Fruit fly (Drosophila melanogaster) whole organism, embryonic: Measurements from ENCODE around the gene Spn88Eb.

Experiments used
- Antp ChIP-seq: fragments of 200-800 bp; sonication (Bioruptor generic); optimal IDR thresholded peaks from 3 replicates; lab custom pipeline; 2016; ENCODE audit warnings: missing biosample characterization, missing genetic modification characterization
- BEAF-32 ChIP-seq: fragments of 200-800 bp; sonication (Bioruptor generic); optimal IDR thresholded peaks from 3 replicates; lab custom pipeline; 2017; ENCODE audit warnings: missing biosample characterization, missing genetic modification characterization, mild to moderate bottlenecking, moderate library complexity, missing genetic modification reagents
- CG10431 ChIP-seq: fragments of 200-800 bp; sonication (Bioruptor generic); optimal IDR thresholded peaks from 3 replicates; lab custom pipeline; 2018; ENCODE audit warnings: missing biosample characterization, mild to moderate bottlenecking, missing genetic modification characterization
- CG11093 ChIP-seq: fragments of 200-800 bp; sonication (Bioruptor generic); IDR thresholded peaks from 3 replicates; pipeline ENCODE4 v1.3.6; 2022; ENCODE audit warnings: missing biosample characterization, missing genetic modification characterization
- CG11723 ChIP-seq: fragments of 200-800 bp; sonication (Bioruptor generic); optimal IDR thresholded peaks from 2 replicates; lab custom pipeline; 2017; ENCODE audit warnings: missing biosample characterization, mild to moderate bottlenecking, missing genetic modification characterization
- CG12769 ChIP-seq: fragments of 200-800 bp; sonication (Bioruptor generic); optimal IDR thresholded peaks from 2 replicates; lab custom pipeline; 2019; ENCODE audit warnings: missing biosample characterization, mild to moderate bottlenecking, missing genetic modification characterization, moderate library complexity
- CG12942 ChIP-seq: fragments of 200-800 bp; sonication (Bioruptor generic); optimal IDR thresholded peaks from 3 replicates; lab custom pipeline; 2016; ENCODE audit warnings: missing biosample characterization, missing genetic modification characterization
- CG13123 ChIP-seq: fragments of 200-800 bp; sonication (Bioruptor generic); optimal IDR thresholded peaks from 2 replicates; lab custom pipeline; 2016; ENCODE audit warnings: missing biosample characterization, missing genetic modification characterization
- CG15479 ChIP-seq: fragments of 200-800 bp; sonication (Bioruptor generic); optimal IDR thresholded peaks from 3 replicates; lab custom pipeline; 2019; ENCODE audit warnings: missing biosample characterization, mild to moderate bottlenecking, missing genetic modification characterization, moderate library complexity
- CG1647 ChIP-seq: fragments of 200-800 bp; sonication (Bioruptor generic); optimal IDR thresholded peaks from 3 replicates; lab custom pipeline; 2016; ENCODE audit warnings: missing biosample characterization, missing genetic modification characterization
- CG17328 ChIP-seq: fragments of 200-800 bp; sonication (Bioruptor generic); IDR thresholded peaks from 2 replicates; pipeline ENCODE4 v1.3.6; 2022; ENCODE audit warnings: missing biosample characterization, missing genetic modification characterization
- CG17359 ChIP-seq: fragments of 200-800 bp; sonication (Bioruptor generic); optimal IDR thresholded peaks from 3 replicates; lab custom pipeline; 2018; ENCODE audit warnings: missing biosample characterization, mild to moderate bottlenecking, missing genetic modification characterization, moderate library complexity
- CG17802 ChIP-seq: fragments of 200-800 bp; sonication (Bioruptor generic); optimal IDR thresholded peaks from 2 replicates; lab custom pipeline; 2018; ENCODE audit warnings: missing biosample characterization, mild to moderate bottlenecking, missing genetic modification characterization, moderate library complexity
- CG18262 ChIP-seq: fragments of 200-800 bp; optimal IDR thresholded peaks from 3 replicates; lab custom pipeline; 2019; ENCODE audit warnings: missing biosample characterization, mild to moderate bottlenecking, missing genetic modification characterization, moderate library complexity
- CG2199 ChIP-seq: fragments of 200-800 bp; sonication (Bioruptor generic); IDR thresholded peaks from 3 replicates; pipeline ENCODE4 v1.3.6; 2022; ENCODE audit warnings: missing biosample characterization, missing genetic modification characterization
- CG30403 ChIP-seq: fragments of 200-800 bp; sonication (Bioruptor generic); optimal IDR thresholded peaks from 3 replicates; lab custom pipeline; 2016; ENCODE audit warnings: missing biosample characterization, missing genetic modification characterization
- CG3065 ChIP-seq: fragments of 200-800 bp; sonication (Bioruptor generic); optimal IDR thresholded peaks from 2 replicates; lab custom pipeline; 2016; ENCODE audit warnings: missing biosample characterization, missing genetic modification characterization
- CG34376 ChIP-seq: fragments of 200-800 bp; sonication (Bioruptor generic); optimal IDR thresholded peaks from 2 replicates; lab custom pipeline; 2018; ENCODE audit warnings: missing biosample characterization, mild to moderate bottlenecking, missing genetic modification characterization
- CG3995 ChIP-seq: fragments of 200-800 bp; sonication (Bioruptor generic); optimal IDR thresholded peaks from 3 replicates; lab custom pipeline; 2016; ENCODE audit warnings: missing biosample characterization, missing genetic modification characterization
- CG7786 ChIP-seq: fragments of 200-800 bp; sonication (Bioruptor generic); optimal IDR thresholded peaks from 2 replicates; lab custom pipeline; 2016; ENCODE audit warnings: missing biosample characterization, missing genetic modification characterization
- CG8924 ChIP-seq: fragments of 200-800 bp; optimal IDR thresholded peaks from 3 replicates; lab custom pipeline; 2019; ENCODE audit warnings: missing biosample characterization, mild to moderate bottlenecking, missing genetic modification characterization, moderate library complexity
- Fer1 ChIP-seq: fragments of 200-800 bp; sonication (Bioruptor generic); optimal IDR thresholded peaks from 2 replicates; lab custom pipeline; 2017; ENCODE audit warnings: missing biosample characterization, mild to moderate bottlenecking, missing genetic modification characterization
- HLHmδ ChIP-seq: fragments of 200-800 bp; sonication (Bioruptor generic); optimal IDR thresholded peaks from 2 replicates; lab custom pipeline; 2018; ENCODE audit warnings: missing biosample characterization, mild to moderate bottlenecking, missing genetic modification characterization, moderate library complexity
- Hr51 ChIP-seq, 2 experiments: fragments of 200-800 bp; sonication (Bioruptor generic); optimal IDR thresholded peaks; 2 replicates in 1 of 2; 3 replicates in 1 of 2; lab custom pipeline; 2016 to 2018; ENCODE audit warnings: missing biosample characterization in 2 of 2, missing genetic modification characterization in 2 of 2, mild to moderate bottlenecking in 1 of 2, moderate library complexity in 1 of 2
- NC2α ChIP-seq: fragments of 200-800 bp; sonication (Bioruptor generic); optimal IDR thresholded peaks from 2 replicates; lab custom pipeline; 2016; ENCODE audit warnings: missing biosample characterization, missing genetic modification characterization
- Nf-YB ChIP-seq: fragments of 200-800 bp; sonication (Bioruptor generic); optimal IDR thresholded peaks from 3 replicates; lab custom pipeline; 2019; ENCODE audit warnings: missing biosample characterization, mild to moderate bottlenecking, missing genetic modification characterization, moderate library complexity
- Oli ChIP-seq: fragments of 200-800 bp; sonication (Bioruptor generic); optimal IDR thresholded peaks from 2 replicates; lab custom pipeline; 2018; ENCODE audit warnings: missing biosample characterization, mild to moderate bottlenecking, missing genetic modification characterization, moderate library complexity
- Ptx1 ChIP-seq: fragments of 200-800 bp; sonication (Bioruptor generic); IDR thresholded peaks from 2 replicates; pipeline ENCODE4 v1.3.6; 2022; ENCODE audit warnings: missing biosample characterization, missing genetic modification characterization
- abd-A ChIP-seq: fragments of 200-800 bp; sonication (Bioruptor generic); optimal IDR thresholded peaks from 3 replicates; lab custom pipeline; 2019; ENCODE audit warnings: missing biosample characterization, mild to moderate bottlenecking, missing genetic modification characterization, moderate library complexity
- bab2 ChIP-seq: fragments of 200-800 bp; sonication (Bioruptor generic); optimal IDR thresholded peaks from 2 replicates; lab custom pipeline; 2016; ENCODE audit warnings: missing biosample characterization, missing genetic modification characterization
- bsh ChIP-seq, 2 experiments: fragments of 200-800 bp; sonication (Bioruptor generic); optimal IDR thresholded peaks; 2 replicates each; lab custom pipeline; 2017 to 2018; ENCODE audit warnings: mild to moderate bottlenecking in 2 of 2, missing biosample characterization in 2 of 2, missing genetic modification characterization in 2 of 2, moderate library complexity in 1 of 2
- cas ChIP-seq: fragments of 200-800 bp; sonication (Bioruptor generic); IDR thresholded peaks from 2 replicates; pipeline ENCODE4 v1.3.6; 2022; ENCODE audit warnings: missing biosample characterization, missing genetic modification characterization
- dmrt99B ChIP-seq: fragments of 200-800 bp; sonication (Bioruptor generic); optimal IDR thresholded peaks from 2 replicates; lab custom pipeline; 2018; ENCODE audit warnings: missing biosample characterization, mild to moderate bottlenecking, missing genetic modification characterization, moderate library complexity
- dysf ChIP-seq: fragments of 200-800 bp; sonication (Bioruptor generic); IDR thresholded peaks from 3 replicates; pipeline ENCODE4 v1.3.6; 2022; ENCODE audit warnings: missing biosample characterization, missing genetic modification characterization
- ems ChIP-seq: fragments of 200-800 bp; sonication (Bioruptor generic); optimal IDR thresholded peaks from 3 replicates; lab custom pipeline; 2016; ENCODE audit warnings: missing biosample characterization, missing genetic modification characterization
- gcm ChIP-seq: fragments of 200-800 bp; sonication (Bioruptor generic); optimal IDR thresholded peaks from 2 replicates; lab custom pipeline; 2019; ENCODE audit warnings: missing biosample characterization, mild to moderate bottlenecking, missing genetic modification characterization, moderate library complexity
- gem ChIP-seq: fragments of 200-800 bp; sonication (Bioruptor generic); optimal IDR thresholded peaks from 2 replicates; lab custom pipeline; 2019; ENCODE audit warnings: missing biosample characterization, mild to moderate bottlenecking, missing genetic modification characterization, moderate library complexity
- hb ChIP-seq: fragments of 200-800 bp; sonication (Bioruptor generic); IDR thresholded peaks from 3 replicates; pipeline ENCODE4 v1.3.6; 2022; ENCODE audit warnings: missing biosample characterization, missing genetic modification characterization; ENCODE audit not compliant: partially characterized antibody
- hbn ChIP-seq: fragments of 200-800 bp; sonication (Bioruptor generic); IDR thresholded peaks from 2 replicates; pipeline ENCODE4 v1.3.6; 2022; ENCODE audit warnings: missing biosample characterization, missing genetic modification characterization; ENCODE audit not compliant: partially characterized antibody
- inv ChIP-seq: fragments of 200-800 bp; sonication (Bioruptor generic); IDR thresholded peaks from 2 replicates; pipeline ENCODE4 v1.3.6; 2022; ENCODE audit warnings: missing biosample characterization, missing genetic modification characterization; ENCODE audit not compliant: partially characterized antibody
- jigr1 ChIP-seq: fragments of 200-800 bp; sonication (Bioruptor generic); IDR thresholded peaks from 3 replicates; pipeline ENCODE4 v1.3.6; 2022; ENCODE audit warnings: missing biosample characterization, missing genetic modification characterization
- knrl ChIP-seq: fragments of 200-800 bp; sonication (Bioruptor generic); IDR thresholded peaks from 3 replicates; pipeline ENCODE4 v1.3.6; 2022; ENCODE audit warnings: missing biosample characterization, missing genetic modification characterization; ENCODE audit not compliant: partially characterized antibody
- maf-S ChIP-seq: fragments of 200-800 bp; sonication (Bioruptor generic); optimal IDR thresholded peaks from 2 replicates; lab custom pipeline; 2016; ENCODE audit warnings: missing biosample characterization, missing genetic modification characterization
- mam ChIP-seq: fragments of 200-800 bp; sonication (Bioruptor generic); optimal IDR thresholded peaks from 3 replicates; lab custom pipeline; 2016; ENCODE audit warnings: missing biosample characterization, missing genetic modification characterization
- mld ChIP-seq: fragments of 200-800 bp; sonication (Bioruptor generic); IDR thresholded peaks from 3 replicates; pipeline ENCODE4 v1.3.6; 2022; ENCODE audit warnings: missing biosample characterization, missing genetic modification characterization; ENCODE audit not compliant: partially characterized antibody
- nom ChIP-seq: fragments of 200-800 bp; sonication (Bioruptor generic); optimal IDR thresholded peaks from 2 replicates; lab custom pipeline; 2017; ENCODE audit warnings: missing biosample characterization, missing genetic modification characterization, mild to moderate bottlenecking, moderate library complexity, missing genetic modification reagents
- otp ChIP-seq: fragments of 200-800 bp; sonication (Bioruptor generic); IDR thresholded peaks from 3 replicates; pipeline ENCODE4, ENCODE4 v1.3.6; 2022; ENCODE audit warnings: missing biosample characterization, missing genetic modification characterization
- phol ChIP-seq: fragments of 200-800 bp; sonication (Bioruptor generic); optimal IDR thresholded peaks from 3 replicates; lab custom pipeline; 2018; ENCODE audit warnings: missing biosample characterization, mild to moderate bottlenecking, missing genetic modification characterization, moderate library complexity
- sqz ChIP-seq: fragments of 200-800 bp; sonication (Bioruptor generic); optimal IDR thresholded peaks from 3 replicates; lab custom pipeline; 2018; ENCODE audit warnings: missing biosample characterization, mild to moderate bottlenecking, missing genetic modification characterization
- toy ChIP-seq: fragments of 200-800 bp; sonication (Bioruptor generic); IDR thresholded peaks from 2 replicates; pipeline ENCODE4 v1.3.6; 2022; ENCODE audit warnings: missing biosample characterization, missing genetic modification characterization
- vvl ChIP-seq: fragments of 200-800 bp; sonication (Bioruptor generic); IDR thresholded peaks from 2 replicates; pipeline ENCODE4 v1.3.6; 2022; ENCODE audit warnings: missing biosample characterization, missing genetic modification characterization

The Spn88Eb gene

DNA sequence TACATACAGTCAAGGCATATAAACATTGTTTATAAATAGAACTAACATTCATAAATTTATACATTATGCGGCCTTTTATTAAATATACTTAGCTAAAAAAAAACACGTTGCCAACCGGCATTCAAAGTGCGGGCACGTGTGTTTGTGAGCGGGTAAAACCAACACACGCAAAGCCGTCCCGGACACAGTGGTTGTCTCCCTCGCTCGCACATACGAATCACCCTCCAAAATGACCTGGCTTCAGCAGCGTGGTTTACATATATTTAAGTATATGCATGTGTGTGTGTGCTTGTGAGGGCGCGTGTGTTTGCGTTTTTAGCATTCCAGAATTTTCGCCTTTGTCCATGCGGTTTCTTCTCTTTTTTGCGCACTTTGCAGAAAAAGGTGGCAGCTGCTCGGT, 34.9 kb upstream of the Spn88Eb start (continued):
- TF ChIP-seq CG13123 (GFP tag; lab: Kevin White, UChicago), result no peak
- TF ChIP-seq bab2, result no peak
- TF ChIP-seq cas (GFP tag; lab: Robert Waterston, UW), result no peak
- no peak for TF ChIP-seq CG30403 (GFP tag; lab: Kevin White, UChicago)
- TF ChIP-seq bsh (GFP tag; optimal IDR thresholded peaks at IDR 0.05; lab: Kevin White, UChicago), result no peak
- TF ChIP-seq CG2199 (GFP tag; lab: Robert Waterston, UW), result 0 out of 3 replicates have a peak, but pooled peaks have one; percentile 37
- no peak for TF ChIP-seq Fer1 (GFP tag; lab: Kevin White, UChicago)
- no peak for TF ChIP-seq CG3065 (GFP tag; lab: Kevin White, UChicago)
- TF ChIP-seq HLHmδ, result no peak
- peak; percentile 82 for TF ChIP-seq CG15479
- TF ChIP-seq hbn, result no peak
- TF ChIP-seq CG11093 (GFP tag; lab: Robert Waterston, UW), result no peak
- no peak for TF ChIP-seq CG11723 (GFP tag; lab: Kevin White, UChicago)
- TF ChIP-seq CG12942 (GFP tag; lab: Kevin White, UChicago), result no peak
- TF ChIP-seq CG1647 (GFP tag; lab: Kevin White, UChicago), result no peak
- TF ChIP-seq ems, result no peak
- no peak for TF ChIP-seq CG18262 (tag; lab: Kevin White, UChicago)
- TF ChIP-seq phol (tag; lab: Kevin White, UChicago), result no peak
- TF ChIP-seq nom (GFP tag; lab: Kevin White, UChicago), result no peak
- TF ChIP-seq dysf (GFP tag; lab: Robert Waterston, UW), result no peak
- TF ChIP-seq toy (GFP tag; lab: Robert Waterston, UW), result no peak
- TF ChIP-seq Oli, result no peak
- no peak for TF ChIP-seq hb (GFP tag; lab: Robert Waterston, UW)
- TF ChIP-seq CG17359, result no peak
- no peak for TF ChIP-seq CG17328
- TF ChIP-seq vvl (GFP tag; lab: Robert Waterston, UW), result 0 out of 2 replicates have a peak, but pooled peaks have one; percentile 35
- peak; percentile 41 for TF ChIP-seq CG12769 (tag; lab: Kevin White, UChicago)
- no peak for TF ChIP-seq mld (GFP tag; lab: Robert Waterston, UW)
- no peak for TF ChIP-seq otp (GFP tag; lab: Robert Waterston, UW)
- TF ChIP-seq CG17802 (tag; lab: Kevin White, UChicago), result no peak
- no peak for TF ChIP-seq Hr51 (GFP tag; optimal IDR thresholded peaks at IDR 0.05; lab: Kevin White, UChicago)
- no peak for TF ChIP-seq maf-S (GFP tag; lab: Kevin White, UChicago)
- no peak for TF ChIP-seq CG3995
- TF ChIP-seq inv (GFP tag; lab: Robert Waterston, UW), result no peak
- no peak for TF ChIP-seq knrl (GFP tag; lab: Robert Waterston, UW)
- no peak for TF ChIP-seq gem (tag; lab: Kevin White, UChicago)
- no peak for TF ChIP-seq mam (GFP tag; lab: Kevin White, UChicago)
- TF ChIP-seq CG10431 (GFP tag; lab: Kevin White, UChicago), result no peak
- no peak for TF ChIP-seq BEAF-32 (GFP tag; lab: Kevin White, UChicago)
- TF ChIP-seq CG34376 (GFP tag; lab: Kevin White, UChicago), result no peak
- peak; percentile 85 for TF ChIP-seq gcm (GFP tag; lab: Kevin White, UChicago)
- peak; percentile 45 for TF ChIP-seq sqz (GFP tag; lab: Kevin White, UChicago)
- TF ChIP-seq dmrt99B (tag; lab: Kevin White, UChicago), result no peak
- no peak for TF ChIP-seq Antp
- peak; percentile 68 for TF ChIP-seq abd-A (tag; lab: Kevin White, UChicago)
- no peak for TF ChIP-seq jigr1 (GFP tag; lab: Robert Waterston, UW)
- no peak for TF ChIP-seq CG7786 (GFP tag; lab: Kevin White, UChicago)
- TF ChIP-seq Ptx1 (GFP tag; lab: Robert Waterston, UW), result no peak
- peak; percentile 13 for TF ChIP-seq CG8924 (tag; lab: Kevin White, UChicago)
- no peak for TF ChIP-seq NC2α (GFP tag; lab: Kevin White, UChicago)
- no peak for TF ChIP-seq Nf-YB (GFP tag; lab: Kevin White, UChicago)
